Fruit fly (Drosophila melanogaster) whole organism: ENCODE data around the gene CG15210.

Experiments used
- CG8478 ChIP-seq: fragments of >200 bp; optimal IDR thresholded peaks from 2 replicates; lab custom pipeline; 2018; ENCODE audit warnings: inconsistent platforms
- Dll ChIP-seq: fragments of >200 bp; optimal IDR thresholded peaks from 2 replicates; lab custom pipeline; 2017
- EcR ChIP-seq, 2 experiments: fragments of >200 bp; optimal IDR thresholded peaks; 2 replicates each; lab custom pipeline; 2017; ENCODE audit warnings: missing biosample characterization in 2 of 2, missing genetic modification characterization in 2 of 2, missing genetic modification reagents in 2 of 2
- pan ChIP-seq: fragments of >200 bp; optimal IDR thresholded peaks from 2 replicates; lab custom pipeline; 2017
- psq ChIP-seq: fragments of >200 bp; optimal IDR thresholded peaks from 2 replicates; lab custom pipeline; 2017
- usp ChIP-seq: fragments of >200 bp; optimal IDR thresholded peaks from 2 replicates; lab custom pipeline; 2017; ENCODE audit warnings: missing biosample characterization, missing genetic modification characterization, mixed read lengths

The CG15210 gene

DNA sequence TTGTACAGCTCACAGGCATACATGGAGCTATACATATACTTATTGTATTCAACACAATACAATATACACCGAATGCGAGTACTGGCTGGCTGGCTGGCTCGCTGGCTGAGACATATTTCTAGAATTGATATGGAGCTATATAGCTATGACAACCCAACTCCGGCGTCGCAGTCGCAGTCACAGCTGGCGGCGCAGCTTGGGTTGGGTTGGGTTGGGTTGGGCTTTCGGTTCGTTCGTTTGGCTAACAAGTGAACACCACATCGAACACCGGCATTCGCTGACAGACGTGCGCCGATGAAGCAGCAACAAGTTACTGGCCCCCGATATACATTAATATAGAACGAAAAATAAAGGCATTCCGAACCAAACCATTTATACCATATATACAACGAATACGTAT lies at the start of gene CG15210:
Gene CG15210 (plus strand): TSS at position 269 of the 400 bp plus-strand sequence.
- TF ChIP-seq EcR (GFP tag; optimal IDR thresholded peaks at IDR 0.05; lab: Kevin White, UChicago) (no peak), usp (GFP tag; lab: Kevin White, UChicago) (no peak), pan (lab: Kevin White, UChicago) (no peak), CG8478 (lab: Kevin White, UChicago) (no peak), Dll (lab: Kevin White, UChicago) (no peak), psq (lab: Kevin White, UChicago) (no peak)

DNA sequence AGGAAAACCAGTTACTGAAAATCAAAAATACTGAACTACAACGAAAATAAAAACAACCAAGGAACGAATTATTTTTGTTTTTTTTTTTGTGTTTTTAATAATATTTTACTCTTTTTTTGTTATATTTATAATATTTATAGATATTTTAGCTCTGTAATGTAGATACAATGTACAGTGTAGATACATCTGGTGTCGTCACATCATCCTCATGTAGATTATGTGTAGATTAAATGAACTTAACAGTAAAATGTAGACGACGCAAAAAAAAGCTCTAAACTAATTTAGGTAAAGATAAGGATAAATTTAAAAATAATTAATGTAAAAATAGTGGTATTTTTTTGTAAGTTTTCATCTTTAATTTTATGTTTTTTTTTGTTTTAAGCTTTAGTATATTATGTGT lies 49.8 kb upstream of the CG15210 start:
- TF ChIP-seq pan (lab: Kevin White, UChicago) = no peak
- TF ChIP-seq EcR (GFP tag; optimal IDR thresholded peaks at IDR 0.05; lab: Kevin White, UChicago) = no peak
- no peak for TF ChIP-seq Dll (lab: Kevin White, UChicago)
- TF ChIP-seq CG8478 (lab: Kevin White, UChicago) = no peak
- no peak for TF ChIP-seq psq (lab: Kevin White, UChicago)
- no peak for TF ChIP-seq usp (GFP tag; lab: Kevin White, UChicago)

DNA sequence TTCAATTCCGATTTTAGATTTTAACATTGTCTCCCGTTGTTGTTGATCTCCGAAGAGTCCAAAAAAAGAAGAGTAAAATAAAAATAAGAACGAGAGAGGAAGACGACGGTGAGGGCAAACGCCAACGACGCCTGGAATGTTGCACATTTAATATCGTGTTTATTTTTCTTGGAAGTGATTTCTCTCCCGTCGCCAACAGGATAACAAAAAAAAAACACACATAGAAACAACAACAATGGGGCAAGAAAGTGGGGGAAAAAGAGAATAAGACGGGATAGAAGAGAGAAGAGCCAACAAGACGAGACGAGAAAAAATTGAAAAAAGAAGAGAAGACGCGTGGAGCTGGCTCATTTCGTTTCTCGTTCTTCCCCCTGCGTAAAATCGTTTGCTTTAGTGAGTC lies 38.0 kb upstream of the CG15210 start:
- TF ChIP-seq Dll (lab: Kevin White, UChicago) (no peak), psq (lab: Kevin White, UChicago) (no peak), CG8478 (lab: Kevin White, UChicago) (no peak), usp (GFP tag; lab: Kevin White, UChicago) (no peak), EcR (GFP tag; optimal IDR thresholded peaks at IDR 0.05; lab: Kevin White, UChicago) (no peak), pan (lab: Kevin White, UChicago) (no peak)

DNA sequence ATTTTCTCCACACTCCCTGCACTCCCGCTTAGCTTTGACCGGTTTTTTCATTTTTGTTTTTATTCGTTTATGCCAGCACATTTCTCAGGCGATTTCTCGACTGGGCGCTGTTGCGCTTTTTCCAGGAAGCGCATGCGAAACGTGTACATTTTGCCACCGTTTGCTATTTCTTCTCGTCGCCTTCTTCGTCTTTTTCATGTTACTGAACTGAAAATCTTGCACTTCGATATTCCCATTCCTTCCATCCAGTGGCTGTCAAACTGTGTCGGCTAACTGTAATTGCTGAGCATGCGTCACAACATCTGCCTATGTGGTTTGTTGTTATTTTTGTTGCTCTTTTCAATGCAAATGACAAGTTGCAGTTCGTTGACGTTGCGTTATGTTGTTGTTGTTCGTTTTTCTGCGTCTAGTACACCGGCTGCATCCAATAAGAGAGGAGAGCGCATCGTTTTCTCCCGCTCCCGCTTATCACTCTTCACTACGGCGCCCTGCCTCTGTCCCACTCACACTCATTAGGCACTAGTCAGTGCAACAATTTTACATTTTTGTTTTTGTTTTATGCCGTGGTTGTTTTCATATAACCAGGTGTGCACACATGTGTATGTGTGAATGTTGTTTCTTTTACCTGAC lies 37.1 kb upstream of the CG15210 start:
- TF ChIP-seq usp (GFP tag; lab: Kevin White, UChicago) (no peak), EcR (GFP tag; optimal IDR thresholded peaks at IDR 0.05; lab: Kevin White, UChicago) (peak in 1 of 2 experiments; percentile 93)

DNA sequence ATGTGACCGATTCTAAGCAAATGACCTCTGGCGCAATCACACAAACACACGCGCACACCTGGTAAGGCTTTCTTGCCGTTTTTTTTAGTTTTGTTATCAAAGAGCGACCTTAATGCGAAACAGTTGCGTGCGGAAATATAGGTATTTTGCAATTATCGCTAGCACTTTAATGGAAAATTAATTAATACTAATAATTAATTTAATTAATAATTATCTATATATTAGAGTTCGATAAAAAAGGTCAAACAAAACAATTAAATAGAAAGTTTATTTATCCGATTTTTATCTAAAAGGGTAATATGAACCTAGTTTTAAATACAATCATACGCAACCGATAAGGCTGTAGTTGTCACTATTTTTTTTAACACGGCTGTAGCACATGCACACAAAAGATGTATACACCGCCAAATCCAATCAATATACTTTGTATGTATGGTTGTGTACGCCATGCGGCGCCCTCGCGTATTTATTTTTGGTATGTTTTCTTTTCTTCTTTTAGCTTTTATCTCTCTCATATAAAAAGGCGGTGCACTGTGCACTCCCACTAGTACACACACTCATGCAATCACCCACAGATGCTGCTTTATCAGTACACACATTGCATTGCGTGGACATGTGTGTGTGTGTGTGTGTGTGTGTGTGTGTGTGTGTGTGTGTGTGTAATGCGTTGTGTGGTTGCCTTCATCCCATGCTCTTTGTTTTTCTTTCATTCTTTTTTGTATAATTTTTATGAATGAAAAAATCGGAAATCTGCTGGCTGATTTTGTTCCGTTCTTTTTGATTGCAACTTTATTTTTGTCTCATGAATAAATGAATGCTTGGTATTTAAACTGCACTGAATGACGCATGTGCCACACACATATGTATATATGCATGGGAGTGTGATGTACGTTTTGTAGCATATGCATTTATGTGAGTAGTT lies 36.3 kb upstream of the CG15210 start:
- TF ChIP-seq EcR (GFP tag; optimal IDR thresholded peaks at IDR 0.05; lab: Kevin White, UChicago) = no peak
- TF ChIP-seq Dll (lab: Kevin White, UChicago) = no peak
- no peak for TF ChIP-seq CG8478 (lab: Kevin White, UChicago)

DNA sequence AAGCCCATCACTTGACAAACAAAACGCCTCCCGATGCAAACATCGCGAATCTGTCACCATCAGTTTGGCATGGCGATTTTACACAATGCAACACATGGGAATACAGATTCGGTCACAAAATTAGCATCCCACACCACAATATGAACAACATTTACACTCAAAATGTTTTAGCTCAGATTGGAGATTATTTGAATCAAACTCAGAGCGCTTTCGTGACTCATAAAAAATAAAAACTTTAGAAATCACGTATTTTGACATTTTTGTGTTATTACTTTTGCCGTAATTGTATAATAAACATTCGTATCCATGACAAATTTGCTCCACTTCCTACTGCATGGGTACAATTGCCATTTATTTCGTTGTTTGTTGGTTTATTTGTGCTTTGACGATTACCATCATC lies 35.0 kb upstream of the CG15210 start:
- TF ChIP-seq psq (lab: Kevin White, UChicago) = no peak
- TF ChIP-seq CG8478 (lab: Kevin White, UChicago) = no peak
- no peak for TF ChIP-seq usp (GFP tag; lab: Kevin White, UChicago)
- no peak for TF ChIP-seq Dll (lab: Kevin White, UChicago)
- no peak for TF ChIP-seq pan (lab: Kevin White, UChicago)

DNA sequence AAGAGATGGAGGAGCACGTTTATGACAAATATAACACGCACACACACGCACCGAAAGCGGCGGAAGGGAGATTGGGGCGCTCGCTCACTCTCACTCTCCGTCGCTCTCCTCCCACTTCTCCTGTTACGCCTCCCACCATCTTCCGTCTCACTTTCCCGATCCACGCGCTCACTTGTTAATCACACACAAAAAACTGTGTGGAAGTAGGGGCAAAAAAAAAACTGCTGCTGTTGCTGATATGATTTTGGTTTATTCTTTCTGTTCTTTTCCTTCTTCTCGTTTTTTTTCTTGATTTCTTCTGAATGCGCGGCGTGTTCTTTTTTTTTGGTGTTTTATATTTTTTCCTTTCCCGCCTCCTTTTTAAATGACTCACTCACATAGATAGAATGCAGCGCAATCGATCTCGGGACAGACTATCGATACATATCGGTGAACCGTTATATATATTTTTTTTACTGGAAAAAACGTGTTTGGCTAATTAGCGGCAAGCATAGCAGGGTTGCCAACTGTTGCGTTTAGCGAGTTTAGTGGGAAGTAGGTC lies 33.3 kb upstream of the CG15210 start:
- TF ChIP-seq EcR (GFP tag; optimal IDR thresholded peaks at IDR 0.05; lab: Kevin White, UChicago) (no peak), Dll (lab: Kevin White, UChicago) (peak; percentile 71), pan (lab: Kevin White, UChicago) (no peak)

DNA sequence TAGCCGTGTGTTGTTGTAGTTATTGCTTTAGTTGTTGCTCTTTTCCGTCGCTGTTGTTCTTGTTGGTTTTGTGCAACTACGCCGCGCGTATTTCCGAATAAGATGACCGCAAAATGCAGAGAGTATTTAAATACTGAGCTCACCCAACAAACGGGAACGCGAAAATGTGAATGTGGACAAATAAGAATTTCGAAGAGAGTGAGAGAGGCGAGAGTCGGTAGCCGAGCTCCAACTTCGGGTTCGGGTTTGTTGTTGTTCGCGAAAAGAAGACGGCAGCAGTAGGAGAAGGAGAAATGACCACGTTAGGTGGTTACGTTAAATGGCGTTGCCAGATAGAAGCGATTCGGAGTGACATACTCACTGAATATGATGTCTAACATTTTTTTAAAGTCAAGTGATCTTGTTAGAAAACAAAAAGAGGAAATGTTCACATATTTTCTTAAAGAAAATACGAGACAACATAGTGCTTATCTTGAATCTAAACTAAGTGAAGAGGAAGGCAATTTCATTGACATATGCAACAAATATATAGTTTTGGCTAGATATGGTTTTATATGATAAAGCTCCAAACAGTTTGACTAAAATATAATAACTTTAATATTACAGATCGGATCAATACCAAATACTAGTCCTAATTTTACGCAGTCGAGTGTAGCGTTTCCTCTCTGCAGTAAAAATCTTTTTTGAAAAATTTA lies 32.2 kb upstream of the CG15210 start:
- no peak for TF ChIP-seq CG8478 (lab: Kevin White, UChicago)
- TF ChIP-seq Dll (lab: Kevin White, UChicago) = peak; percentile 47

DNA sequence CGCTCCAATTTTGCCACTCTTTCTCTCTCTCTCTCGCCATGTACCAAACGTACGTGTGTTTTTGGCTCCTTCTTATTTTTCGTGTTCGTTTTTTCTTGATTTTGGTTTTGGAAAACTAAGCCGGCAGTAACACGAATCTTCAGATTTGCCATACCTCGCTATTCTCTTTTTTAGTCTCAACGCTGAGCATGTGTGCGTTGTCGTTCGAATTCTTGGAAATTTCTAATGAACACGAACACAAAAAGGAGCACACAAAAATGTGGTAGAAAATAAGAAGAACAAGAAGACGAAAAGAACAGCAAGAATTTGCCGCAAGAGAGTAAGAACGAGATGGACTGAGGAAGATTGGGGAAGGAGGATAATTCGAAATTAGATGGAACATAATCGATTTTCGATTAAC lies 30.3 kb upstream of the CG15210 start:
- no peak for TF ChIP-seq pan (lab: Kevin White, UChicago)
- TF ChIP-seq EcR (GFP tag; optimal IDR thresholded peaks at IDR 0.05; lab: Kevin White, UChicago) = no peak
- no peak for TF ChIP-seq usp (GFP tag; lab: Kevin White, UChicago)
- TF ChIP-seq CG8478 (lab: Kevin White, UChicago) = no peak
- no peak for TF ChIP-seq Dll (lab: Kevin White, UChicago)
- TF ChIP-seq psq (lab: Kevin White, UChicago) = no peak

DNA sequence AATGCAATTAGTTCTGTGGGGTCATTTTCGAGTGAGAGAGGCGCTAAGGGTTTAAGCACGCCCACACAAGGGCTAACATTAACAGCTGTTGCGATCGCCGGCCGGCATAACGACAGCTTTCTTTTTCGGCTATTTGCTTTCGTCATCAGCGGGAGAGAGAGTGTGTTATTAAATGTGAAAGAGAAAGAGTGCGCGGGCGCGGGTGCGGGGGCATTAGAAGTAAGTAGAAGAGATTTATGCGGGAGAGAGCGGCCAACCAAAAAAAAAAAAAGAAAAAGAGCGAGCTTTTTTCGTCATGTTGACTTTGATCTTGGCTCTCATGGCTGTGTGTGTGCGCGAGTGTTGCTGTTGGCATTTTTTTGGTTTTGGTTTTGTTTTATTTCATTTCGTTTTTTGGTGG lies 24.9 kb upstream of the CG15210 start:
- no peak for TF ChIP-seq psq (lab: Kevin White, UChicago)
- no peak for TF ChIP-seq EcR (GFP tag; optimal IDR thresholded peaks at IDR 0.05; lab: Kevin White, UChicago)
- peak; percentile 27 for TF ChIP-seq Dll (lab: Kevin White, UChicago)

DNA sequence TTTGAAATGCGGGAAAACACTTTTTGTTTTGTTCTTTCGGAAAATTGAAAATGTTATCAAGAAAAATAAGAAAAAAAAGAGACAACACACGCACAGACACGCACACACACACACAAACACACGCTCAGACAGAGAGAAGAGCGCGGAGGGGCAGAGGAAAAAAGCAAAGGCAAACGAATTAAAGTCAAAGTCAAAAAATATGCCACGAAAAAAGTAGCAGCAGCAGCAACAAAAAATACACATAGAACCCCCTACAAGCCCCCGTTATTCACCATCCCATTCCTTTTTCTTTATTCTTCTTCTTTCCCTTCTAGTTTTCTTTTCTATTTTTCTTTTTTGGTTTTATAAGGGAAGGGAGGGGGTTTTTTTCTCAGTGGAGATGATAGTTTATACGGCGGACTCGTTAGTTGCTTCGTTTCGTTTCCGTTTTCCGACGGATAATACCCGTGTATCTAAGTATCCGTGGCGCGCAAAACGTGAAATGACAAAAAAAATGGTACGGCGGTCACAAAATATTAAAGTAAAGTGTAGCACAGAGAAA lies 24.1 kb upstream of the CG15210 start:
- TF ChIP-seq CG8478 (lab: Kevin White, UChicago) (no peak), pan (lab: Kevin White, UChicago) (no peak), Dll (lab: Kevin White, UChicago) (no peak)
